Worm (Caenorhabditis elegans) whole organism, L3 larva: ENCODE results near the gene rbm-17.

Experiments
- fkh-10 ChIP-seq: sonication (generic microtip); optimal IDR thresholded peaks from 2 replicates; lab custom pipeline; 2017; ENCODE audit warnings: missing biosample characterization, missing genetic modification reagents, missing genetic modification characterization
- nhr-28 ChIP-seq: fragments of 150-350 bp; optimal IDR thresholded peaks from 2 replicates; lab custom pipeline; 2014; ENCODE audit warnings: missing biosample characterization, missing genetic modification characterization
- skn-1 ChIP-seq: fragments of 150-350 bp; optimal IDR thresholded peaks from 2 replicates; lab custom pipeline; 2014; ENCODE audit warnings: missing biosample characterization, missing genetic modification characterization
- unc-39 ChIP-seq: sonication (generic microtip); optimal IDR thresholded peaks from 4 replicates; lab custom pipeline; 2017; ENCODE audit warnings: missing biosample characterization, missing genetic modification characterization
- ztf-4 ChIP-seq: fragments of 150-350 bp; optimal IDR thresholded peaks from 2 replicates; lab custom pipeline; 2014; ENCODE audit warnings: missing biosample characterization, missing genetic modification characterization

ce11 chrIV:11602498-11603068 is 35.5 kb upstream of the rbm-17 start, which contains the start of gene rps-11:
- TF ChIP-seq ztf-4 (tag; lab: Kevin White, UChicago), result no peak
- TF ChIP-seq fkh-10 (GFP tag; lab: Kevin White, UChicago), result no peak
- TF ChIP-seq nhr-28 (tag; lab: Kevin White, UChicago), result no peak
- no peak for TF ChIP-seq skn-1 (tag; lab: Kevin White, UChicago)
- no peak for TF ChIP-seq unc-39 (tag; lab: Kevin White, UChicago)
